Worm (Caenorhabditis elegans) whole organism, midembryonic: ENCODE results near the gene T25F10.3.

Experiments used
- cog-1 ChIP-seq: sonication (generic microtip); optimal IDR thresholded peaks from 2 replicates; lab custom pipeline; 2016; ENCODE audit warnings: missing genetic modification characterization, missing compliant biosample characterization
- flt-1 ChIP-seq: fragments of 200-800 bp; sonication (Bioruptor generic); IDR thresholded peaks from 2 replicates; pipeline ENCODE4 v1.3.6; 2022; ENCODE audit warnings: missing genetic modification characterization, missing compliant biosample characterization
- med-1 ChIP-seq: sonication (generic microtip); optimal IDR thresholded peaks from 2 replicates; lab custom pipeline; 2017; ENCODE audit warnings: missing genetic modification characterization, mild to moderate bottlenecking, missing compliant biosample characterization, antibody characterized with exemption, missing genetic modification reagents; ENCODE audit not compliant: insufficient read depth
- tab-1 ChIP-seq: fragments of 200-800 bp; sonication (Bioruptor generic); IDR thresholded peaks from 2 replicates; pipeline ENCODE4 v1.3.6; 2022; ENCODE audit warnings: missing genetic modification characterization, missing compliant biosample characterization

DNA sequence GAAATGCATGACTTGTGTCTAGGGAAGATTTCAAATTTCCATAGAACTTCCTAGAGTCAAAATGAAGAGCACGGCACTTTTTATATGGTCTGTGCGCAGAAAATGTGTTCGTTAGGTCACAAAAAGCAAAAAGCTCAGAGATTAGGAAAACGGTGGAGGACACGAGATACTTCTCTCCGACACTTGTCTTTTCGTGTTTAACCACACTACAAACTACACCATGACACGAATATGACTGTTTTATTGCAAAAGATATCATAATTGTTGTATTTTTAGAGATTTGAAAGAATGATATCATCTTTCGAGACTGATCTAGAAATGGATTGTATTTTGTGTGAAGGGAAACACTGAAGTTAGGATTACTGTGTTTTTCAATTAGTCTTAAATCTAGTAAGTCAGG lies 45.9 kb upstream of the T25F10.3 start:
- TF ChIP-seq cog-1 (tag; lab: Kevin White, UChicago): no peak
- TF ChIP-seq med-1: no peak
- TF ChIP-seq flt-1: no peak
- TF ChIP-seq tab-1 (GFP tag; lab: Robert Waterston, UW): no peak
